Fruit fly (Drosophila melanogaster): ENCODE data around the gene CG6763.
A peak's percentile ranks its signal among the peaks of the same experiment; 100 is the strongest.

The CG6763 gene

DNA sequence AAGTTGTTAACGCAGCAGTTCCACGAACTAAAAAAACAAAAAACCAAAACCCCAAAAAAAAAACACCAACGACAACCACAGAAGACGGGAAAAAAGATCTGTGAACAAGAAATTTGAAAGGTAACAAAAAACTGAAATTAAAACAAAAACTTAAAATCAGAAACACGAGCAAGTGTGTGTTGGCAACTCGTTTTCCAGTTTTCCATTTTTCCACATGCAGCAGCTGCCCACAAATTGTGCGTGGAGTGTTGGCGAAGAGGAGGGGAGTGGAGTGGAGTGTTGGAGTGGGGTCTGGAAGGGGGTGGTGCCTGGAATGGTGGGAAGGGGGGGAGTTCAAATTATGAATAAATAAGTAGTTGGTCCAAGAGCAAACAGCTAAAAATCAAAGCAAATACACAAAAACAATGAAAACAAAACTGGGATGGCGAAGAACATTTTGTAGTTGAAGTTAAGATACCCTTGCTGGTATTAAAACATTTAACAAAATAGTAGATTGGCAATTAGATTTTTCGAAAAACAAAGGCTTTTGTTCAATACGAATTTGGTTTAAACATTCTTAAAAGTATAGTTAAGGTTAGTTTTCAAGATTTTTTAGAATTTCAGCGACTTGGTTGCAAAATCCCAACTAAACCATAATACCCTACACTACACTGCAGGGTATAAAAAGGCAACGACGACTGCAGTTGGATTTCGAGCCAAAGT is 49.7 kb downstream of the CG6763 start (continued):
- TF ChIP-seq prd (optimal IDR thresholded peaks at IDR 0.05) (no peak), prd (GFP tag; IDR thresholded peaks at IDR 0.05) (peak; percentile 58; the same call in 2 of the 3 replicates), CG10979 (tag; optimal IDR thresholded peaks at IDR 0.05) (peak; percentile 79), gro (GFP tag; optimal IDR thresholded peaks at IDR 0.05) (no peak), eve (GFP tag; optimal IDR thresholded peaks at IDR 0.05) (peak in 1 of 2 experiments; percentile 70), Meics (GFP tag; optimal IDR thresholded peaks at IDR 0.05) (peak; percentile 34), CG7556 (GFP tag; optimal IDR thresholded peaks at IDR 0.05) (peak; percentile 42), CG11695 (GFP tag; IDR thresholded peaks at IDR 0.05) (no peak), Med (GFP tag) (peak; percentile 52), Eip74EF (GFP tag; optimal IDR thresholded peaks at IDR 0.05) (peak in 1 of 2 experiments; percentile 27), ind (GFP tag; optimal IDR thresholded peaks at IDR 0.05) (peak; percentile 36), Ssrp (tag; optimal IDR thresholded peaks at IDR 0.05) (peak; percentile 65), CG4360 (GFP tag; IDR thresholded peaks at IDR 0.05) (no peak), D (optimal IDR thresholded peaks at IDR 0.05) (no peak), D (GFP tag; optimal IDR thresholded peaks at IDR 0.05) (peak; percentile 66), crp (GFP tag; optimal IDR thresholded peaks at IDR 0.05) (no peak), CG12219 (GFP tag; optimal IDR thresholded peaks at IDR 0.05) (peak; percentile 27), crol (GFP tag; IDR thresholded peaks at IDR 0.05) (peak; percentile 93), ATbp (GFP tag; optimal IDR thresholded peaks at IDR 0.05) (peak; percentile 61), Six4 (GFP tag; optimal IDR thresholded peaks at IDR 0.05) (peak; percentile 5), Mad (GFP tag; optimal IDR thresholded peaks at IDR 0.05) (peak; percentile 4), dysf (GFP tag; IDR thresholded peaks at IDR 0.05) (peak; percentile 23; the same call in 1 of the 3 replicates), Antp (GFP tag; optimal IDR thresholded peaks at IDR 0.05) (peak; percentile 31), CoRest (tag; optimal IDR thresholded peaks at IDR 0.05) (peak; percentile 46), CG31441 (GFP tag; IDR thresholded peaks at IDR 0.05) (peak; percentile 71), lov (optimal IDR thresholded peaks at IDR 0.05) (no peak), lov (GFP tag; IDR thresholded peaks at IDR 0.05) (0 out of 3 replicates have a peak, but pooled peaks have one; percentile 16), zfh2 (GFP tag; optimal IDR thresholded peaks at IDR 0.05) (no peak), CG13775 (GFP tag; optimal IDR thresholded peaks at IDR 0.05) (peak; percentile 30), ewg (GFP tag; optimal IDR thresholded peaks at IDR 0.05) (peak; percentile 40), CG2678 (tag; optimal IDR thresholded peaks at IDR 0.05) (peak; percentile 59), dpn (GFP tag; optimal IDR thresholded peaks at IDR 0.05) (peak in 1 of 2 experiments; percentile 22), Chrac-16 (GFP tag; optimal IDR thresholded peaks at IDR 0.05) (peak; percentile 46), Xbp1 (GFP tag; optimal IDR thresholded peaks at IDR 0.05) (peak; percentile 63)

dm6 chr3R:23334036-23334744 is 50.4 kb downstream of the CG6763 start:
- TF ChIP-seq CG17385 (GFP tag; optimal IDR thresholded peaks at IDR 0.05) (peak; percentile 79), Blimp-1 (GFP tag; optimal IDR thresholded peaks at IDR 0.05) (peak; percentile 98), Adf1 (GFP tag; IDR thresholded peaks at IDR 0.05) (peak; percentile 98), Xrp1 (GFP tag; IDR thresholded peaks at IDR 0.05) (no peak; the same call in 1 of the 2 replicates), fd3F (GFP tag; optimal IDR thresholded peaks at IDR 0.05) (no peak), CG12769 (tag; optimal IDR thresholded peaks at IDR 0.05) (peak; percentile 57), sqz (GFP tag; optimal IDR thresholded peaks at IDR 0.05) (peak; percentile 82), CG9797 (GFP tag; optimal IDR thresholded peaks at IDR 0.05) (no peak), E2f1 (GFP tag; IDR thresholded peaks at IDR 0.05) (no peak), slou (GFP tag; optimal IDR thresholded peaks at IDR 0.05) (no peak), CG7745 (tag; optimal IDR thresholded peaks at IDR 0.05) (peak; percentile 22), nom (GFP tag; optimal IDR thresholded peaks at IDR 0.05) (peak; percentile 99), Xbp1 (GFP tag; optimal IDR thresholded peaks at IDR 0.05) (no peak), TFAM (GFP tag; optimal IDR thresholded peaks at IDR 0.05) (no peak), Atf3 (GFP tag; optimal IDR thresholded peaks at IDR 0.05) (no peak), Stat92E (GFP tag; optimal IDR thresholded peaks at IDR 0.05) (peak in 1 of 3 experiments; percentile 60), gce (GFP tag; IDR thresholded peaks at IDR 0.05) (no peak)

Measured in whole organism, embryonic.